Fruit fly (Drosophila melanogaster): ENCODE data around the gene Raf.

Raf gene

dm6 chrX:2301613-2302522, 6.6 kb downstream of the Raf start:
- TF ChIP-seq sage (GFP tag; optimal IDR thresholded peaks at IDR 0.05) (no peak), CG9705 (GFP tag; optimal IDR thresholded peaks at IDR 0.05) (peak; percentile 31), Hr78 (GFP tag; optimal IDR thresholded peaks at IDR 0.05) (no peak), Jra (GFP tag; optimal IDR thresholded peaks at IDR 0.05) (peak; percentile 21), Myc (optimal IDR thresholded peaks at IDR 0.05) (no peak), Sp1 (GFP tag; optimal IDR thresholded peaks at IDR 0.05) (peak; percentile 63), psq (GFP tag; optimal IDR thresholded peaks at IDR 0.05) (peak; percentile 62), h (GFP tag; optimal IDR thresholded peaks at IDR 0.05) (peak; percentile 65), rgr (GFP tag; optimal IDR thresholded peaks at IDR 0.05) (peak; percentile 72), brk (GFP tag; optimal IDR thresholded peaks at IDR 0.05) (no peak), CG32264 (GFP tag; optimal IDR thresholded peaks at IDR 0.05) (peak; percentile 59), ey (GFP tag; optimal IDR thresholded peaks at IDR 0.05) (peak; percentile 68), tai (GFP tag; optimal IDR thresholded peaks at IDR 0.05) (no peak), dmrt93B (GFP tag; optimal IDR thresholded peaks at IDR 0.05) (peak; percentile 70), GATAd (GFP tag; optimal IDR thresholded peaks at IDR 0.05) (no peak), Rel (GFP tag; optimal IDR thresholded peaks at IDR 0.05) (no peak), Rel (tag; optimal IDR thresholded peaks at IDR 0.05) (peak; percentile 95), pan (optimal IDR thresholded peaks at IDR 0.05) (no peak), Abd-B (GFP tag; optimal IDR thresholded peaks at IDR 0.05) (no peak), dl (GFP tag; optimal IDR thresholded peaks at IDR 0.05; ENCODE audit: insufficient read depth in 1 of 2, partially characterized antibody in 2 of 2) (peak in 1 of 2 experiments; percentile 13), N (GFP tag; optimal IDR thresholded peaks at IDR 0.05) (no peak), CrebA (GFP tag; optimal IDR thresholded peaks at IDR 0.05; ENCODE audit: borderline replicate concordance) (peak; percentile 30), lola (GFP tag; optimal IDR thresholded peaks at IDR 0.05) (no peak), jim (GFP tag; optimal IDR thresholded peaks at IDR 0.05) (no peak), Hnf4 (GFP tag; optimal IDR thresholded peaks at IDR 0.05) (peak; percentile 24), sv (GFP tag; optimal IDR thresholded peaks at IDR 0.05) (peak; percentile 62), foxo (GFP tag; optimal IDR thresholded peaks at IDR 0.05) (peak; percentile 16 to 79), Dif (GFP tag; optimal IDR thresholded peaks at IDR 0.05; ENCODE audit: partially characterized antibody) (no peak), usp (GFP tag; optimal IDR thresholded peaks at IDR 0.05) (no peak), HLH106 (tag; optimal IDR thresholded peaks at IDR 0.05) (peak; percentile 72), Vsx2 (GFP tag; optimal IDR thresholded peaks at IDR 0.05; ENCODE audit: partially characterized antibody) (no peak), Hr83 (GFP tag; optimal IDR thresholded peaks at IDR 0.05; ENCODE audit: poor library complexity, severe bottlenecking) (no peak), Dfd (GFP tag; optimal IDR thresholded peaks at IDR 0.05) (no peak), OdsH (GFP tag; optimal IDR thresholded peaks at IDR 0.05) (peak; percentile 59), fru (GFP tag; optimal IDR thresholded peaks at IDR 0.05) (peak; percentile 79), br (GFP tag; optimal IDR thresholded peaks at IDR 0.05) (peak; percentile 66), dsf (GFP tag; optimal IDR thresholded peaks at IDR 0.05; ENCODE audit: borderline replicate concordance) (no peak), woc (GFP tag; optimal IDR thresholded peaks at IDR 0.05) (peak; percentile 39)

dm6 chrX:2302875-2303274, 7.6 kb downstream of the Raf start:
- TF ChIP-seq CG9705 (GFP tag; optimal IDR thresholded peaks at IDR 0.05) (no peak), h (GFP tag; optimal IDR thresholded peaks at IDR 0.05) (peak; percentile 26), Hnf4 (GFP tag; optimal IDR thresholded peaks at IDR 0.05) (peak; percentile 10), lola (GFP tag; optimal IDR thresholded peaks at IDR 0.05) (no peak), Sp1 (GFP tag; optimal IDR thresholded peaks at IDR 0.05) (no peak), Rel (GFP tag; optimal IDR thresholded peaks at IDR 0.05) (no peak), Rel (tag; optimal IDR thresholded peaks at IDR 0.05) (peak; percentile 10), Vsx2 (GFP tag; optimal IDR thresholded peaks at IDR 0.05; ENCODE audit: partially characterized antibody) (no peak), foxo (GFP tag; optimal IDR thresholded peaks at IDR 0.05) (no peak), rgr (GFP tag; optimal IDR thresholded peaks at IDR 0.05) (no peak), Dfd (GFP tag; optimal IDR thresholded peaks at IDR 0.05) (no peak), jim (GFP tag; optimal IDR thresholded peaks at IDR 0.05) (no peak), Dif (GFP tag; optimal IDR thresholded peaks at IDR 0.05; ENCODE audit: partially characterized antibody) (no peak), dmrt93B (GFP tag; optimal IDR thresholded peaks at IDR 0.05) (no peak), Hr83 (GFP tag; optimal IDR thresholded peaks at IDR 0.05; ENCODE audit: poor library complexity, severe bottlenecking) (peak; percentile 29), ey (GFP tag; optimal IDR thresholded peaks at IDR 0.05) (no peak), Abd-B (GFP tag; optimal IDR thresholded peaks at IDR 0.05) (no peak), dsf (GFP tag; optimal IDR thresholded peaks at IDR 0.05; ENCODE audit: borderline replicate concordance) (no peak), CrebA (GFP tag; optimal IDR thresholded peaks at IDR 0.05; ENCODE audit: borderline replicate concordance) (no peak), psq (GFP tag; optimal IDR thresholded peaks at IDR 0.05) (no peak), br (GFP tag; optimal IDR thresholded peaks at IDR 0.05) (no peak), woc (GFP tag; optimal IDR thresholded peaks at IDR 0.05) (no peak), Hr78 (GFP tag; optimal IDR thresholded peaks at IDR 0.05) (no peak), GATAd (GFP tag; optimal IDR thresholded peaks at IDR 0.05) (no peak)

All from whole organism, wandering third instar larva.